Fruit fly (Drosophila melanogaster): ENCODE data around the gene CG32485.

The CG32485 gene

DNA sequence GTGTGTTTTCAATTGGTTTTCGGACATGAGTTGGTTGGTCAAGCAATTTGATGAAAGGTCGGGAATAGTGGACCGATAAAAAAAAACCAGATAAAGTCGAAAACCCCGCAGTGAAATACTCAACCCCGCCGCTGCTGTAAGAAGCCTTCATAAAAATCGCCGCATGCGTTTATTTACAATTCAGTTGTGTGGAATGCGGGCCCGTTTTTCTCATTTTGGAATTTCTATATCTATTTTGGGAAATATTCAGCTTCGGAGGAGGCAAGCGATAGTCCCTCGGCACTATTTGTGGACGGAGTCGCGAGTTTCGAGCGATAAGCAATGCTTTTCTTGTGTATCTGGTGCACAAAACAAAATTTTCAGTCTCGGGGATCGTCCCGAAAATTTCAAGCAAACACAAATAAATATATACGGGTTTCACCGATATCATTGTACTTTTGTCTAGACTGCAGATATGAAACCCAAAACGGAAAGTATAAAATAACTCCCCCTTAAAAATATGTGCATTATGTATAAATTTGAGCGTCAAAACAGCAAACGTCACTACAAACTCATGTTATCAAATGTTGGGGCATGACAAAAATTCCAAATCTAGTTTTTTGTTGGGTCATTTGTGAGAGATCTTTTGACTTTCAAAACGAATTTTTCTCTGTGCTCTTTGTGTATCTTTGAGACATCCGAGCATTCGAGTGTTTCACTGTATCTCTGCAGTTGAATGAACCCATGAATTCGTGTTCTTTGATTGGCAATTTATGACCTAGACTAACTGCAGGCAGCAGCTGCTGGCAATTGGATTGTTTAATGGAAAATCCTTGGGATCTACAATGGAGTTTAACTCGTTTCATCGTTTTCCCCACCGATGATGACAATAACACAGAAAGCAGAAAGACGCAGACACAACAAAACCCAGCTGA, 9.1 kb downstream of the CG32485 start:
- TF ChIP-seq HLH106 (tag; optimal IDR thresholded peaks at IDR 0.05) (peak; percentile 19), h (GFP tag; optimal IDR thresholded peaks at IDR 0.05) (peak; percentile 1), Hr83 (GFP tag; optimal IDR thresholded peaks at IDR 0.05; ENCODE audit: poor library complexity, severe bottlenecking) (no peak), fru (GFP tag; optimal IDR thresholded peaks at IDR 0.05) (no peak), Rel (GFP tag; optimal IDR thresholded peaks at IDR 0.05) (no peak), Rel (tag; optimal IDR thresholded peaks at IDR 0.05) (peak; percentile 93), ey (GFP tag; optimal IDR thresholded peaks at IDR 0.05) (peak; percentile 8)

DNA sequence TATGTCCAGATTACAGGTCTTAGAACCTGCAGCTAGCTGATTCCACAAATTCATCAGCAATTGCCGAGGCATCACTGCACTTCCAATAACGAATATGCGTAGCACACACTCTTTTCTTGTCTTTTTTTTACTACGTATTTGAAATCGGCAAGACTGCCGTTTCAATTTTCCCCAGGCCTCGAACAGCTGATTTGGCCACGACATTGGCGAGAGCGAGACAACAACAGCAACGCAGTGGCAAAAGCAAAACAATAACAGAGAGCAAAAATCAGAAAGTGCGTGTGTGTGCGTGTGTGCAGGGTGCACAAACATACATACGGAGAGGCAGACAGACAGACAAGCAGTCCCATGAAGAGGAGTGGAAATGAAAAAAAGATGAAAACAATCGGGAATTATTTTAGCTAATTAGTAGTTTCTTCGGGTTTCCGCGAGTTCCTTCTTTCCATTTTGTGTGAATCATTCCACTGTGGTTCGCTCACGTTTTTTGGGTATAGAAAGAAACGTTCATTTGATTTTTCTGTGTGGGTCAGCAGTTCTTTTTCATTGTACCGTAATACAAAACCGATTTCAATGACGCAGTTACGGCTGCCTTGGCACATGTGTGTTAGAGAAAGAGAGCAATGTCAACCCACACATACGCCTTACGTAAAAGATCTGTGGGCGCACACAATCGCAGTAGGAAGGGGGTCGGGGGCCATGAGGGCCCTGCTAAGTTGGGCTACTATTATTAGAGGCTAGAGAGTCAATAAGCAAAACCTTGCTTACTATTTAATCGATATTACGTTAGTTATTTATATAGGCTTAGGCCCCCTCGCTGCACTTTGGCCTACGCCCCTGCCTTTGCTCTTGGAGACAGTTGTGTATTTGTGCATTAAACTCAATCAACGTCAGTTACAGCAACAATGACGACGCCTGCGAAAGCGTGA, 10.2 kb downstream of the CG32485 start:
- TF ChIP-seq lola (GFP tag; optimal IDR thresholded peaks at IDR 0.05) = no peak
- TF ChIP-seq pan (optimal IDR thresholded peaks at IDR 0.05) = no peak
- peak; percentile 100 for TF ChIP-seq HLH106 (tag; optimal IDR thresholded peaks at IDR 0.05)
- peak; percentile 100 for TF ChIP-seq Hnf4 (GFP tag; optimal IDR thresholded peaks at IDR 0.05)
- TF ChIP-seq Rel (GFP tag; optimal IDR thresholded peaks at IDR 0.05) = peak; percentile 99
- TF ChIP-seq Rel (tag; optimal IDR thresholded peaks at IDR 0.05) = peak; percentile 92
- TF ChIP-seq Dfd (GFP tag; optimal IDR thresholded peaks at IDR 0.05) = peak; percentile 93
- TF ChIP-seq rgr (GFP tag; optimal IDR thresholded peaks at IDR 0.05) = peak; percentile 100
- no peak for TF ChIP-seq usp (GFP tag; optimal IDR thresholded peaks at IDR 0.05)
- peak; percentile 100 for TF ChIP-seq br (GFP tag; optimal IDR thresholded peaks at IDR 0.05)
- TF ChIP-seq tai (GFP tag; optimal IDR thresholded peaks at IDR 0.05) = peak; percentile 99
- TF ChIP-seq h (GFP tag; optimal IDR thresholded peaks at IDR 0.05) = peak; percentile 100
- TF ChIP-seq Sp1 (GFP tag; optimal IDR thresholded peaks at IDR 0.05) = peak; percentile 99
- TF ChIP-seq Myc (optimal IDR thresholded peaks at IDR 0.05) = no peak
- peak; percentile 100 for TF ChIP-seq OdsH (GFP tag; optimal IDR thresholded peaks at IDR 0.05)
- TF ChIP-seq jim (GFP tag; optimal IDR thresholded peaks at IDR 0.05) = peak; percentile 95
- TF ChIP-seq Dif (GFP tag; optimal IDR thresholded peaks at IDR 0.05; ENCODE audit: partially characterized antibody) = no peak
- peak; percentile 99 for TF ChIP-seq Hr83 (GFP tag; optimal IDR thresholded peaks at IDR 0.05; ENCODE audit: poor library complexity, severe bottlenecking)
- peak; percentile 98 for TF ChIP-seq CG9705 (GFP tag; optimal IDR thresholded peaks at IDR 0.05)
- peak; percentile 100 for TF ChIP-seq dmrt93B (GFP tag; optimal IDR thresholded peaks at IDR 0.05)
- TF ChIP-seq sv (GFP tag; optimal IDR thresholded peaks at IDR 0.05) = peak; percentile 99
- TF ChIP-seq Jra (GFP tag; optimal IDR thresholded peaks at IDR 0.05) = peak; percentile 99
- TF ChIP-seq N (GFP tag; optimal IDR thresholded peaks at IDR 0.05) = no peak
- peak; percentile 99 to 100 for TF ChIP-seq foxo (GFP tag; optimal IDR thresholded peaks at IDR 0.05)
- peak; percentile 99 for TF ChIP-seq psq (GFP tag; optimal IDR thresholded peaks at IDR 0.05)
- TF ChIP-seq dl (GFP tag; optimal IDR thresholded peaks at IDR 0.05; ENCODE audit: insufficient read depth in 1 of 2, partially characterized antibody in 2 of 2) = no peak
- TF ChIP-seq woc (GFP tag; optimal IDR thresholded peaks at IDR 0.05) = peak; percentile 98
- TF ChIP-seq GATAd (GFP tag; optimal IDR thresholded peaks at IDR 0.05) = peak; percentile 100
- no peak for TF ChIP-seq Abd-B (GFP tag; optimal IDR thresholded peaks at IDR 0.05)
- no peak for TF ChIP-seq Hr78 (GFP tag; optimal IDR thresholded peaks at IDR 0.05)
- TF ChIP-seq sage (GFP tag; optimal IDR thresholded peaks at IDR 0.05) = peak; percentile 99
- TF ChIP-seq CG32264 (GFP tag; optimal IDR thresholded peaks at IDR 0.05) = peak; percentile 99
- peak; percentile 98 for TF ChIP-seq dsf (GFP tag; optimal IDR thresholded peaks at IDR 0.05; ENCODE audit: borderline replicate concordance)
- peak; percentile 98 for TF ChIP-seq Mio (GFP tag; optimal IDR thresholded peaks at IDR 0.05)
- peak; percentile 100 for TF ChIP-seq ey (GFP tag; optimal IDR thresholded peaks at IDR 0.05)
- TF ChIP-seq fru (GFP tag; optimal IDR thresholded peaks at IDR 0.05) = peak; percentile 100
- peak; percentile 89 for TF ChIP-seq Vsx2 (GFP tag; optimal IDR thresholded peaks at IDR 0.05; ENCODE audit: partially characterized antibody)
- TF ChIP-seq CrebA (GFP tag; optimal IDR thresholded peaks at IDR 0.05; ENCODE audit: borderline replicate concordance) = no peak
- peak; percentile 98 for TF ChIP-seq brk (GFP tag; optimal IDR thresholded peaks at IDR 0.05)
